Fruit fly (Drosophila melanogaster) whole organism: ENCODE data around the gene CREG.

Experiments used
- CG8478 ChIP-seq: fragments of >200 bp; optimal IDR thresholded peaks from 2 replicates; lab custom pipeline; 2018; ENCODE audit warnings: inconsistent platforms
- Dll ChIP-seq: fragments of >200 bp; optimal IDR thresholded peaks from 2 replicates; lab custom pipeline; 2017
- EcR ChIP-seq, 2 experiments: fragments of >200 bp; optimal IDR thresholded peaks; 2 replicates each; lab custom pipeline; 2017; ENCODE audit warnings: missing biosample characterization in 2 of 2, missing genetic modification characterization in 2 of 2, missing genetic modification reagents in 2 of 2
- pan ChIP-seq: fragments of >200 bp; optimal IDR thresholded peaks from 2 replicates; lab custom pipeline; 2017
- psq ChIP-seq: fragments of >200 bp; optimal IDR thresholded peaks from 2 replicates; lab custom pipeline; 2017
- usp ChIP-seq: fragments of >200 bp; optimal IDR thresholded peaks from 2 replicates; lab custom pipeline; 2017; ENCODE audit warnings: missing biosample characterization, missing genetic modification characterization, mixed read lengths

Gene CREG

DNA sequence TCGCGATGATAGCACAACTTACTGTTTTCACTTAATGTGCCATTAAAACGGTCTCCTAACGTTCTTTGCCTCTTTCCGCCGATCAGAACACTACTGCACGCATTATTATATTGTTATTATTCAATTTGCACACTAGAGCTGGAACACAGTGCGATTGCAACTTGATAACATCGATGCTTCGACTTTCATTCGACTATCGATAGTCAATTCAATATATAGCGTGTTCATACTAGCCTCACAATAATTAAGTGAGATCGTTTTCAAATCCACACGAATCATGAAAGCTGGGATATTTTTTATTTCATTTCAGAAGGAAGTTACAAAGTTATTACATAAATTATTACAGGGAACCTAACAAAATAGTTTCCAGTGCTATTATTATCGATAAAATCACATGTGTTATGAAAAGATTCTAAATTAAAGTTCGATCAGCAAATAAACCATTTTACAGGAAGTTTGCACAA is 6.9 kb upstream of the CREG start:
- TF ChIP-seq Dll (lab: Kevin White, UChicago) (no peak), EcR (GFP tag; optimal IDR thresholded peaks at IDR 0.05; lab: Kevin White, UChicago) (no peak), CG8478 (lab: Kevin White, UChicago) (no peak), usp (GFP tag; lab: Kevin White, UChicago) (no peak), psq (lab: Kevin White, UChicago) (no peak), pan (lab: Kevin White, UChicago) (no peak)

dm6 chr3R:17400675-17401118 is 6.3 kb upstream of the CREG start:
- TF ChIP-seq Dll (lab: Kevin White, UChicago) (no peak), psq (lab: Kevin White, UChicago) (no peak), pan (lab: Kevin White, UChicago) (no peak), EcR (GFP tag; optimal IDR thresholded peaks at IDR 0.05; lab: Kevin White, UChicago) (no peak), CG8478 (lab: Kevin White, UChicago) (no peak), usp (GFP tag; lab: Kevin White, UChicago) (no peak)

DNA sequence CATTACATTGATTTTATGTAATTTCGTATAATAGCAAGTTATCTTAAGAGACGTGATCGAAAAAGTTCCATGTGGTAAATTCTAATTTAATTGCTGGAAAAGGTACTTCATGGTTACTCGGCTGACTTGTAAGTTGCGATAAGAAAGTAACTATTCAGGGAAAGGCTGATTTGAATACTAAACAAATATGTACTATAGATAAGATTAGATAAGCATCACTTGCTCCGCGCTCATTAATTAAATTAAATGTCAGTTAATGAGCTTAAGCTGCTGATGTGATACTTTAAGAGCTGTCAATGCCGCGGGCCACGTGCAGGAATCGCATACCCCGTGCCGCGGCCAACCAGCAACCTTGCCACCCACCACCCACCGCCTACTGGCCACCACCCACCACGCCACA is 5.7 kb upstream of the CREG start:
- TF ChIP-seq Dll (lab: Kevin White, UChicago) (no peak), usp (GFP tag; lab: Kevin White, UChicago) (no peak), CG8478 (lab: Kevin White, UChicago) (no peak), EcR (GFP tag; optimal IDR thresholded peaks at IDR 0.05; lab: Kevin White, UChicago) (no peak), pan (lab: Kevin White, UChicago) (no peak), psq (lab: Kevin White, UChicago) (no peak)

- no peak for TF ChIP-seq Dll (lab: Kevin White, UChicago)
- TF ChIP-seq usp (GFP tag; lab: Kevin White, UChicago): no peak
- no peak for TF ChIP-seq CG8478 (lab: Kevin White, UChicago)
- TF ChIP-seq EcR (GFP tag; optimal IDR thresholded peaks at IDR 0.05; lab: Kevin White, UChicago): no peak
- TF ChIP-seq psq (lab: Kevin White, UChicago): no peak
- TF ChIP-seq pan (lab: Kevin White, UChicago): no peak
Measured at dm6 chr3R:17391313-17391845, 3.1 kb downstream of the CREG start, which contains the start of the genes Brf and sds22. TSS of gene Brf (minus strand) at chr3R:17391337. TSS of gene sds22 (plus strand) at chr3R:17391594.

DNA sequence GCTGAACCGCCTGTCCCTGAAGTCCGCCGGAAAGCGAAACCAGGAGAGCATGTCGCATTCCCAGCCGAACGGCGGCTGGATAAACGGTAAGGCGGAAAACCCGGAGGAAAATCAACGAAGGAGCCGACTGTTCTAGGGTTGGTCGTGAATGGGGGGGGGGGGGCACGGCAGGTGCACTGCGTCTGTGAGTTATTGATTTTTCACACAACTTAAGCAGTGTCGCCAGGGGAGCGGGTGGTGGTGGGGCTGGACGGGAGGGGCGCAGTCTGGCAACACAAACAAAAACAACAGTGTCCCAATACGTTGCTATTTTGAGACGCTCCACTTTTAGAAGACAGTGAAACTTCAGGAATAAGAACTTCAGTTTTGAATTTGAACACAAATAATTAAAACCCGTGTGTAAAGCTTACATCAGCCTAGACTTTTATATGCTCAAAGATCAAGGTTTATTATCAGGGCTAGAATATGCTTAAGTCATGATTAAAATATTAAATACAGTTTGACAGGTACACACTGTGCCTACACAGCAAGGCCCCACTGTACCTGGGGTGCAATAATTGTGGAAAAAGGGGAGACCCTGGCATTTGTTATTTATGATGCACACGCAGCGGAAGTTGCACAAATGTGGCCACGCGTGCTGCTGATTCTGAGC is 8.1 kb downstream of the CREG start:
- no peak for TF ChIP-seq usp (GFP tag; lab: Kevin White, UChicago)
- TF ChIP-seq pan (lab: Kevin White, UChicago): no peak
- no peak for TF ChIP-seq EcR (GFP tag; optimal IDR thresholded peaks at IDR 0.05; lab: Kevin White, UChicago)
- TF ChIP-seq Dll (lab: Kevin White, UChicago): no peak
- TF ChIP-seq psq (lab: Kevin White, UChicago): no peak

DNA sequence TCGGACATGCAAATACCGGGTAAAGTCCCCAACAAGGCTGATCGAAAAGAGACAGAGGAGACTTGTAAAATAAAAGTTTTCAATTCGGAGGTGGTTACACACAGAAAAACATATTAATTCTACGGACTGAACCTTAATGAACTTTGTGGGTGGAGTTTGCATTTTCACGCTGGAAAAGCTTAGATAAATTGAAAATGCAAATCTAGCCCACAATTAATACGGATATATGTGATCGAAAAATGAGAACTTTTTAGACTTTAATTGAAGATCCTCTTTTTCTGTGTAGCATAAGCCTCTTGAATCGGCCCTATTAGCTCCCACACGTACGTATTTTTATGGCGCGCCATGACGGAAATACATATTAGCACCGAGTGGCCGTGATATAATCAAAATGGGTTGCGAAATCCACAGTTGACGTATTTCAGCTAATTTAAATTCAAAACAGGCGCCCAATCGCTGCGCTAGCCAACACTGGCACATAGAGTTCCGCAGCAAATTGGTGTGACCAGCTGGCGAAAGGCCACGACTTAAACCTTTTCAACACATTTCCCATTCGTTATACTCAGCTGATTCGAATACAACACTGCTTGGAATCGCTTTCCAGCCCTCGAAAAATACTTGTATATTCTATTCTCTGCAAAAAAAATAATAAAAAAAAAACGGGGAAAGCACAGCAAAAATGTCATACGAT is 9.0 kb downstream of the CREG start:
- no peak for TF ChIP-seq usp (GFP tag; lab: Kevin White, UChicago)
- TF ChIP-seq EcR (GFP tag; optimal IDR thresholded peaks at IDR 0.05; lab: Kevin White, UChicago): no peak
- TF ChIP-seq CG8478 (lab: Kevin White, UChicago): no peak
- no peak for TF ChIP-seq pan (lab: Kevin White, UChicago)
- TF ChIP-seq psq (lab: Kevin White, UChicago): no peak
- no peak for TF ChIP-seq Dll (lab: Kevin White, UChicago)

DNA sequence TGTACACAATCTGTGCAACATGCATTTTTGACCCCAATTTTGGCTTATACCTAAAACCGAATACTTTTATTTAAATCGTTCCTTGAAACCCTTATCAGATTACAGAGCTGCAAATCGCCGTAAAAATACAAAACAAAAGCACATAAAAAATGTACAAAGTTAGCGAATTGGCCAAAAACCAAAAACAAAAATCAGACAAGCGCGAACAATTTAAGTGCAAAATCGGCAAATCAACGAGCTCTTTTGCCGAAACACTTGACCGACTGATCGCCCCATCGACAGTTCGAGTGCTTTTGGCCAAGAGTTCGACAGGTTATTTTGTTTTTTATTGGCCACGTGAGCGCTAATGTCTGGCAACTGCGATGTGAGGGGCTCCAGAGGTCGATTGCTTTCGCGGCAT is 12.5 kb downstream of the CREG start:
- TF ChIP-seq pan (lab: Kevin White, UChicago): no peak
- TF ChIP-seq Dll (lab: Kevin White, UChicago): no peak
- no peak for TF ChIP-seq CG8478 (lab: Kevin White, UChicago)
- no peak for TF ChIP-seq psq (lab: Kevin White, UChicago)
- TF ChIP-seq usp (GFP tag; lab: Kevin White, UChicago): no peak
- TF ChIP-seq EcR (GFP tag; optimal IDR thresholded peaks at IDR 0.05; lab: Kevin White, UChicago): no peak

- TF ChIP-seq pan (lab: Kevin White, UChicago) (no peak), EcR (GFP tag; optimal IDR thresholded peaks at IDR 0.05; lab: Kevin White, UChicago) (no peak)
Measured at dm6 chr3R:17379742-17380141, 14.7 kb downstream of the CREG start, which contains the start of gene lute. TSS of gene lute (plus strand) at chr3R:17379944.

DNA sequence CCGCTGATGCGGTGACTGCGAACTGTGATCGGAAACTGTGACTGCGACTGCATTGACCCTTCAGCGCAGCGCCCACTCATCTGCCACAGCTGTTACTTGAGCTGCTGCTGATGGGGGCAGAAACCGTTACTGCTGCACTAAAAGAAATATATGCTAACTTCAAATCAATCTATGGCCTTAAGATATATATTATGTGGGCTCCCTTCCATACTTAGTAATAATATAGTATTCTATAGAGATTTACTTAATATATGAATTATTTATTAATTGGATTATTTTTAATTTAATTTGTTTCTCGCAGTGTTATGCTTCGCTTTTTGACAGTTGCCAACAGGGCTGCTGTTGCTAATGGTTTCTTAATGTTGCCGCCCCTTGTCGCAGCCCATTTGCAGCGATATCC is 15.4 kb downstream of the CREG start:
- TF ChIP-seq pan (lab: Kevin White, UChicago) (no peak), usp (GFP tag; lab: Kevin White, UChicago) (no peak), psq (lab: Kevin White, UChicago) (no peak), Dll (lab: Kevin White, UChicago) (no peak), EcR (GFP tag; optimal IDR thresholded peaks at IDR 0.05; lab: Kevin White, UChicago) (no peak)

DNA sequence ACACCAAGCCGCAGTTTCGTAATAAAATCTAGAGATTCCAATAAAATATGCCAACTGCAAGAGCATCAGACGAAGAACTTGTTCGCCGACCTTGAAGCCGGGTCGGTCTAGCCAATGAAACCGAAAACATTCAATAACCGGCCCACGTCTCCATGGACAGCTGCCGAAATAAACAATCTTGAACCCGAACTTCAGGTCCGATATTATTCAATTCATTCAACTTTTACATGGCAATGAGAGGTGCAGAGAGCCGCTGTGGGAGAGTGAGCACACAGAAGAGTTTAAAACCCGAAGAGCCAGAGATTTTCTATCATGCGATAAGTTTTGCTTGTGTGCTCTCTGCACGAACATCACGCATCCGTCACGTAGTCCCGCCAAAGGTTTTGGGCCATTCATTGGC is 16.9 kb downstream of the CREG start:
- TF ChIP-seq Dll (lab: Kevin White, UChicago) (no peak), pan (lab: Kevin White, UChicago) (no peak), EcR (GFP tag; optimal IDR thresholded peaks at IDR 0.05; lab: Kevin White, UChicago) (peak in 1 of 2 experiments; percentile 38), CG8478 (lab: Kevin White, UChicago) (no peak), psq (lab: Kevin White, UChicago) (no peak), usp (GFP tag; lab: Kevin White, UChicago) (no peak)

DNA sequence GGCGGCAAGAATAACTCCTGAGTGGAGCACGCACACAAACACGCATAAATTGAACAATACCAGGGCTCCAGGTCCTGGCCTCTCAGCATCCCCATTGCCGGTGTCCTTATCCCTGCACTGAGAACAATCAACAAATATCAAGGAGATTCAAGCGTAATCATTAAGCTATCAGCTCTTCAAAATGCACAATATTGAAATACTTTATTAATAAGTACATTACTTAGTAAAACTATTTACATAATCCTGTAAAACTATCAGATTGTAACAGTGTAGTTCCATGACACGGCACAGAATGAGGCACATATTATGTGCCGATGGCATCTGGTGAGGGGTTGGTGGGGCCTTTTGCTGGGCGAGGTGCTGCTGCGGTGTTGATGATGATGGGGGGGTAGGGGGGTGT is 23.3 kb downstream of the CREG start:
- TF ChIP-seq usp (GFP tag; lab: Kevin White, UChicago) (no peak), CG8478 (lab: Kevin White, UChicago) (no peak), EcR (GFP tag; optimal IDR thresholded peaks at IDR 0.05; lab: Kevin White, UChicago) (no peak), Dll (lab: Kevin White, UChicago) (no peak), psq (lab: Kevin White, UChicago) (no peak), pan (lab: Kevin White, UChicago) (no peak)
